Worm (Caenorhabditis elegans) whole organism, L3 larva: ENCODE measurements around the gene Y7A5A.5.

Experiments
- ceh-16 ChIP-seq: sonication (generic microtip); optimal IDR thresholded peaks from 2 replicates; lab custom pipeline; 2017; ENCODE audit warnings: missing biosample characterization, missing genetic modification characterization
- ceh-28 ChIP-seq: fragments of 150-350 bp; optimal IDR thresholded peaks from 2 replicates; lab custom pipeline; 2014; ENCODE audit warnings: missing biosample characterization, missing genetic modification reagents, missing genetic modification characterization
- ceh-82 ChIP-seq: fragments of 150-350 bp; optimal IDR thresholded peaks from 2 replicates; lab custom pipeline; 2014; ENCODE audit warnings: missing biosample characterization, missing genetic modification characterization
- ceh-9 ChIP-seq: sonication (generic microtip); optimal IDR thresholded peaks from 2 replicates; lab custom pipeline; 2018; ENCODE audit warnings: missing biosample characterization, missing genetic modification characterization
- daf-12 ChIP-seq: fragments of 150-350 bp; optimal IDR thresholded peaks from 2 replicates; lab custom pipeline; 2014; ENCODE audit warnings: missing biosample characterization, missing genetic modification reagents, missing genetic modification characterization
- egl-27 ChIP-seq: sonication (generic microtip); optimal IDR thresholded peaks from 4 replicates; lab custom pipeline; 2017; ENCODE audit warnings: missing biosample characterization, missing genetic modification reagents, missing genetic modification characterization
- egl-5 ChIP-seq: fragments of 150-350 bp; optimal IDR thresholded peaks from 2 replicates; lab custom pipeline; 2017; ENCODE audit warnings: missing biosample characterization, missing genetic modification reagents, missing genetic modification characterization, inconsistent platforms
- elt-1 ChIP-seq: fragments of 150-350 bp; optimal IDR thresholded peaks from 2 replicates; lab custom pipeline; 2014; ENCODE audit warnings: missing biosample characterization, missing genetic modification characterization
- elt-2 ChIP-seq: sonication (generic microtip); optimal IDR thresholded peaks from 2 replicates; lab custom pipeline; 2016; ENCODE audit warnings: missing genetic modification reagents, mild to moderate bottlenecking, missing genetic modification characterization, missing compliant biosample characterization
- elt-3 ChIP-seq, 3 experiments: fragments of 150-350 bp in 1 of 3; sonication (generic microtip) in 2 of 3; optimal IDR thresholded peaks; 2 replicates in 2 of 3; 4 replicates in 1 of 3; lab custom pipeline; 2014 to 2017; ENCODE audit warnings: missing biosample characterization in 3 of 3, missing genetic modification characterization in 3 of 3
- eor-1 ChIP-seq, 2 experiments: fragments of 150-350 bp; optimal IDR thresholded peaks; 2 replicates each; lab custom pipeline; 2014 to 2018; ENCODE audit warnings: missing biosample characterization in 2 of 2, missing genetic modification characterization in 2 of 2
- fkh-10 ChIP-seq: sonication (generic microtip); optimal IDR thresholded peaks from 2 replicates; lab custom pipeline; 2017; ENCODE audit warnings: missing biosample characterization, missing genetic modification reagents, missing genetic modification characterization
- fkh-2 ChIP-seq: fragments of 150-350 bp; optimal IDR thresholded peaks from 2 replicates; lab custom pipeline; 2014; ENCODE audit warnings: missing biosample characterization, missing genetic modification reagents, missing genetic modification characterization
- fos-1 ChIP-seq: fragments of 150-350 bp; optimal IDR thresholded peaks from 2 replicates; lab custom pipeline; 2014; ENCODE audit warnings: missing biosample characterization, missing genetic modification characterization
- jun-1 ChIP-seq: fragments of 150-350 bp; optimal IDR thresholded peaks from 2 replicates; lab custom pipeline; 2014; ENCODE audit warnings: missing biosample characterization, missing genetic modification reagents, missing genetic modification characterization
- lin-15B ChIP-seq: fragments of 150-350 bp; optimal IDR thresholded peaks from 2 replicates; lab custom pipeline; 2014; ENCODE audit warnings: missing biosample characterization, missing genetic modification characterization
- lin-39 ChIP-seq: fragments of 150-350 bp; optimal IDR thresholded peaks from 2 replicates; lab custom pipeline; 2018; ENCODE audit warnings: missing biosample characterization, missing genetic modification reagents, missing genetic modification characterization
- lsy-12 ChIP-seq: sonication (generic microtip); optimal IDR thresholded peaks from 2 replicates; lab custom pipeline; 2016; ENCODE audit warnings: mild to moderate bottlenecking, missing genetic modification characterization, missing compliant biosample characterization
- nhr-237 ChIP-seq: fragments of 150-350 bp; optimal IDR thresholded peaks from 2 replicates; lab custom pipeline; 2014; ENCODE audit warnings: missing biosample characterization, missing genetic modification characterization
- nhr-28 ChIP-seq: fragments of 150-350 bp; optimal IDR thresholded peaks from 2 replicates; lab custom pipeline; 2014; ENCODE audit warnings: missing biosample characterization, missing genetic modification characterization
- nhr-43 ChIP-seq: sonication (generic microtip); optimal IDR thresholded peaks from 2 replicates; lab custom pipeline; 2016; ENCODE audit warnings: mild to moderate bottlenecking, missing genetic modification characterization, missing compliant biosample characterization; ENCODE audit not compliant: poor library complexity, severe bottlenecking
- nhr-76 ChIP-seq: fragments of 150-350 bp; sonication (generic microtip); optimal IDR thresholded peaks from 5 replicates; lab custom pipeline; 2014; ENCODE audit warnings: missing biosample characterization, missing genetic modification characterization
- nhr-77 ChIP-seq: fragments of 150-350 bp; optimal IDR thresholded peaks from 2 replicates; lab custom pipeline; 2014; ENCODE audit warnings: missing biosample characterization, missing genetic modification characterization
- pqm-1 ChIP-seq: fragments of 150-350 bp; optimal IDR thresholded peaks from 2 replicates; lab custom pipeline; 2017; ENCODE audit warnings: missing biosample characterization, missing genetic modification characterization, inconsistent platforms
- skn-1 ChIP-seq: fragments of 150-350 bp; optimal IDR thresholded peaks from 2 replicates; lab custom pipeline; 2014; ENCODE audit warnings: missing biosample characterization, missing genetic modification characterization
- unc-39 ChIP-seq: sonication (generic microtip); optimal IDR thresholded peaks from 4 replicates; lab custom pipeline; 2017; ENCODE audit warnings: missing biosample characterization, missing genetic modification characterization
- unc-62 ChIP-seq: fragments of 150-350 bp; sonication (generic microtip); optimal IDR thresholded peaks from 4 replicates; lab custom pipeline; 2014; ENCODE audit warnings: missing biosample characterization, missing genetic modification reagents, missing genetic modification characterization
- ztf-11 ChIP-seq: fragments of 150-350 bp; optimal IDR thresholded peaks from 2 replicates; lab custom pipeline; 2014; ENCODE audit warnings: missing biosample characterization, missing genetic modification characterization
- ztf-4 ChIP-seq: fragments of 150-350 bp; optimal IDR thresholded peaks from 2 replicates; lab custom pipeline; 2014; ENCODE audit warnings: missing biosample characterization, missing genetic modification characterization

Gene Y7A5A.5

ce11 chrX:15769895-15770559 lies 16.6 kb downstream of the Y7A5A.5 start:
- TF ChIP-seq pqm-1 (tag; lab: Kevin White, UChicago) (peak; percentile 22), lin-15B (tag; lab: Kevin White, UChicago) (no peak), unc-39 (no peak), elt-2 (tag; lab: Kevin White, UChicago) (peak; percentile 68)
- TF ChIP-seq, all 47 proteins: peak for 2

ce11 chrX:15768532-15768931 lies 18.1 kb downstream of the Y7A5A.5 start:
- TF ChIP-seq eor-1 (tag; optimal IDR thresholded peaks at IDR 0.05; lab: Kevin White, UChicago) (no peak), nhr-77 (tag; lab: Kevin White, UChicago) (no peak), elt-1 (tag; lab: Kevin White, UChicago) (no peak)

DNA sequence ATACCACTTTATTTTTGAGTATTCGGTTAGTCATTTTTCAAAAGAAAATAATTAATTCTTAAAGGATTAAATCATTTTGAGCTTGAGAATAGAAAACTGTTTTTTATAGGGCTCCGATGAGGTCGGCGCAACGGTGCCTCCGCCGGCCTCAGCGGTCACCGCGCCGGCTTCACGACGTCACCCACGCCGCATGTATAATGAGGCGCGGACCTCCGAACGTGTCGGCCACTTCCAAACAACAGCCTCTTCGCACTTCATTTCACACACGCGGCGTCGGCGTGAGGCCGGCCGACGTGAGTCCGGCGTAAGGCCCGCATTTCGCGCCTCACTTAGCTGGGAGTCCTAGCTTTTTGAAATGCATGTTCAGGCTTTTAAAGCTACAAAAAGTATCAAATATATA lies 19.8 kb downstream of the Y7A5A.5 start:
- TF ChIP-seq lin-39 (tag; lab: Kevin White, UChicago) (no peak), unc-39 (no peak), fos-1 (no peak), elt-2 (tag; lab: Kevin White, UChicago) (no peak), daf-12 (tag; lab: Kevin White, UChicago) (no peak), lsy-12 (tag; lab: Kevin White, UChicago) (no peak), ztf-4 (tag; lab: Kevin White, UChicago) (no peak), unc-62 (no peak), nhr-237 (tag; lab: Kevin White, UChicago) (no peak), elt-3 (tag; optimal IDR thresholded peaks at IDR 0.05; lab: Kevin White, UChicago) (no peak), nhr-76 (tag; lab: Kevin White, UChicago) (no peak), egl-5 (no peak)
- TF ChIP-seq, all 47 proteins: peak for 0

DNA sequence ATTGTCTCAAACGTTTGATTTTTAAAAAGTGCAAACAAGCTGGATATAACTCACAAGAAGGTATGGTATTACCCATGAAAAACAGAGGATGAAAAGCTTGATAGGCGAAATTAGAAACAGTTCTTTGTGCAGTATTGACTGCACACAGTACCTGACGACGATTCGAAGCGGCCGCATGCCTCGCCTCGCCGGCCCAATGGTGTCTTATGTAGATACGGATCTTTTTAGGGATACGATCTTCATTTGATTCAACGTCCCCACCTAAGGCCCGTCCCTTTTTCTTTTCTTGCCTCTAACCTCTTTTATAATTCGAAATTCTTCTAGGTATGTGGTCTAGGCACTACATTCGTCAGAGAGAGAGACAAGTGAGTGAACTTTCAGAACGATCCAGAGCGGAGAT lies 20.5 kb downstream of the Y7A5A.5 start, which contains the start of gene bus-17:
Gene bus-17, minus strand, starts transcription at position 208 of the 400 bp plus-strand sequence.
- TF ChIP-seq skn-1 (tag; lab: Kevin White, UChicago), result no peak
- no peak for TF ChIP-seq unc-62
- no peak for TF ChIP-seq fkh-10 (GFP tag; lab: Kevin White, UChicago)
- TF ChIP-seq lin-15B (tag; lab: Kevin White, UChicago), result no peak
- no peak for TF ChIP-seq fkh-2 (tag; lab: Kevin White, UChicago)
- no peak for TF ChIP-seq elt-1 (tag; lab: Kevin White, UChicago)
- TF ChIP-seq nhr-43, result no peak
- TF ChIP-seq ztf-11 (tag; lab: Kevin White, UChicago), result no peak
- no peak for TF ChIP-seq ceh-9
- TF ChIP-seq eor-1 (tag; optimal IDR thresholded peaks at IDR 0.05; lab: Kevin White, UChicago), result no peak
- TF ChIP-seq ceh-16 (tag; lab: Kevin White, UChicago), result no peak
- TF ChIP-seq egl-27 (tag; lab: Kevin White, UChicago), result no peak

- TF ChIP-seq lsy-12 (tag; lab: Kevin White, UChicago) (no peak), nhr-237 (tag; lab: Kevin White, UChicago) (no peak), fkh-2 (tag; lab: Kevin White, UChicago) (no peak), skn-1 (tag; lab: Kevin White, UChicago) (no peak), egl-5 (no peak), unc-39 (no peak), jun-1 (tag; lab: Kevin White, UChicago) (no peak), elt-3 (tag; optimal IDR thresholded peaks at IDR 0.05; lab: Kevin White, UChicago) (no peak), ceh-28 (tag; lab: Kevin White, UChicago) (no peak), fkh-10 (GFP tag; lab: Kevin White, UChicago) (no peak), nhr-76 (tag; lab: Kevin White, UChicago) (no peak)
Measured at ce11 chrX:15759222-15759621, 27.4 kb downstream of the Y7A5A.5 start.

- no peak for TF ChIP-seq ceh-28 (tag; lab: Kevin White, UChicago)
- no peak for TF ChIP-seq nhr-28 (tag; lab: Kevin White, UChicago)
Measured at ce11 chrX:15757169-15757568, 29.5 kb downstream of the Y7A5A.5 start, which contains the start of gene wrt-4. Gene wrt-4, minus strand, starts transcription at chrX:15757269.

DNA sequence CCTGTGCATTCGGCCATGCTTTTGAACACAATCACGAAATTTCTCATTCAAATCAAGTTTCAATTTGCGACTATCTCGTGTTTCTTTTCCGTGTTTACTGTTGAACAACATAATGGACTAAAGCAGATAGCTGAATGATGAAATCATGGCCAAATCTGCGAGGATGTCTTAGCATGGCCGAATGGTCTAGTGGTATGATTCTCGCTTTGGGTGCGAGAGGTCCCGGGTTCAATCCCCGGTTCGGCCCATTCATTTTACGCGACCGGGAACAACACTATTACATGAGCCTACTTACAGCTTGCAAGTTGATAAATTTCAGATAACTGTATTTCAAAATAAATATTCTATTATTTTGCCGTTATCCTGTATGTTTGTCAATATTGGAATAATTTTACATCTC lies 35.4 kb downstream of the Y7A5A.5 start:
- no peak for TF ChIP-seq unc-39
- no peak for TF ChIP-seq lin-39 (tag; lab: Kevin White, UChicago)
- no peak for TF ChIP-seq ceh-82 (tag; lab: Kevin White, UChicago)
- TF ChIP-seq nhr-43, result peak; percentile 19
- no peak for TF ChIP-seq elt-2 (tag; lab: Kevin White, UChicago)
